Fruit fly (Drosophila melanogaster): ENCODE measurements around the gene CG12991.

Gene CG12991

dm6 chrX:17531549-17532131, 48.0 kb upstream of the CG12991 start (continued):
- TF ChIP-seq CG32772 (GFP tag; IDR thresholded peaks at IDR 0.05), result peak; percentile 77
- TF ChIP-seq CG13624 (GFP tag; optimal IDR thresholded peaks at IDR 0.05), result peak; percentile 20
- peak; percentile 88 for TF ChIP-seq ase (GFP tag; IDR thresholded peaks at IDR 0.05)
- peak; percentile 68 for TF ChIP-seq ara (GFP tag; IDR thresholded peaks at IDR 0.05)
- peak; percentile 57 for TF ChIP-seq pb (GFP tag; optimal IDR thresholded peaks at IDR 0.05)
- no peak for TF ChIP-seq CG11723 (GFP tag; optimal IDR thresholded peaks at IDR 0.05)
- no peak for TF ChIP-seq bowl (GFP tag; IDR thresholded peaks at IDR 0.05)
- TF ChIP-seq Fer3 (tag; optimal IDR thresholded peaks at IDR 0.05), result peak; percentile 51
- peak; percentile 49 for TF ChIP-seq ash1 (GFP tag; optimal IDR thresholded peaks at IDR 0.05)
- TF ChIP-seq CG6272 (GFP tag; IDR thresholded peaks at IDR 0.05), result peak; percentile 52; the same call in 1 of the 2 replicates
- peak; percentile 85 for TF ChIP-seq Taf1 (GFP tag; IDR thresholded peaks at IDR 0.05)
- peak; percentile 76 for TF ChIP-seq H2.0 (GFP tag; IDR thresholded peaks at IDR 0.05)
- peak; percentile 31 for TF ChIP-seq CG3163 (GFP tag; optimal IDR thresholded peaks at IDR 0.05)
- TF ChIP-seq CG32532 (GFP tag; IDR thresholded peaks at IDR 0.05), result peak; percentile 95
- TF ChIP-seq chm (GFP tag; IDR thresholded peaks at IDR 0.05), result no peak; the same call in 1 of the 2 replicates
- peak; percentile 57 for TF ChIP-seq slp2 (GFP tag; optimal IDR thresholded peaks at IDR 0.05)
- TF ChIP-seq Dip2 (GFP tag; IDR thresholded peaks at IDR 0.05), result no peak
- TF ChIP-seq B-H2 (GFP tag; optimal IDR thresholded peaks at IDR 0.05), result peak; percentile 30
- TF ChIP-seq CG4328 (GFP tag; optimal IDR thresholded peaks at IDR 0.05), result no peak
- no peak for TF ChIP-seq fd64A (GFP tag; optimal IDR thresholded peaks at IDR 0.05)
- peak; percentile 70 for TF ChIP-seq crol (GFP tag; IDR thresholded peaks at IDR 0.05)
- no peak for TF ChIP-seq kay (GFP tag; optimal IDR thresholded peaks at IDR 0.05)
- peak; percentile 27; the same call in 1 of the 2 replicates for TF ChIP-seq Xrp1 (GFP tag; IDR thresholded peaks at IDR 0.05)
- peak; percentile 80 for TF ChIP-seq CG14441 (GFP tag; IDR thresholded peaks at IDR 0.05)
- TF ChIP-seq Usf (GFP tag; optimal IDR thresholded peaks at IDR 0.05), result peak; percentile 25
- no peak for TF ChIP-seq Lpt (GFP tag; optimal IDR thresholded peaks at IDR 0.05)
- TF ChIP-seq NC2β (GFP tag; optimal IDR thresholded peaks at IDR 0.05), result no peak
- peak; percentile 20 for TF ChIP-seq CG7556 (GFP tag; optimal IDR thresholded peaks at IDR 0.05)
- no peak for TF ChIP-seq dm (GFP tag; optimal IDR thresholded peaks at IDR 0.05)
- TF ChIP-seq CG33557 (GFP tag; optimal IDR thresholded peaks at IDR 0.05), result no peak
- peak; percentile 21 for TF ChIP-seq Fer2 (tag; optimal IDR thresholded peaks at IDR 0.05)
- TF ChIP-seq MTF-1 (GFP tag; optimal IDR thresholded peaks at IDR 0.05; ENCODE audit: borderline replicate concordance), result peak; percentile 90
- TF ChIP-seq Doc3 (GFP tag; IDR thresholded peaks at IDR 0.05; ENCODE audit: partially characterized antibody), result no peak
- peak; percentile 6 for TF ChIP-seq gsb-n (tag; optimal IDR thresholded peaks at IDR 0.05)
- TF ChIP-seq Antp (GFP tag; optimal IDR thresholded peaks at IDR 0.05), result peak; percentile 77
- peak; percentile 93 for TF ChIP-seq Rfx (GFP tag; IDR thresholded peaks at IDR 0.05)
- TF ChIP-seq CG3838 (GFP tag; optimal IDR thresholded peaks at IDR 0.05), result no peak
- TF ChIP-seq Dek (tag; optimal IDR thresholded peaks at IDR 0.05), result no peak
- peak; percentile 86 for TF ChIP-seq Gug (GFP tag; IDR thresholded peaks at IDR 0.05)
- TF ChIP-seq fd96Cb (tag; optimal IDR thresholded peaks at IDR 0.05), result peak; percentile 33
- no peak for TF ChIP-seq CG11695 (GFP tag; IDR thresholded peaks at IDR 0.05)
- TF ChIP-seq CG31441 (GFP tag; IDR thresholded peaks at IDR 0.05), result 0 out of 2 replicates have a peak, but pooled peaks have one; percentile 17
- peak; percentile 68 for TF ChIP-seq Sox102F (GFP tag; optimal IDR thresholded peaks at IDR 0.05)
- peak; percentile 53 for TF ChIP-seq CG16863 (GFP tag; optimal IDR thresholded peaks at IDR 0.05)
- TF ChIP-seq D (optimal IDR thresholded peaks at IDR 0.05), result no peak
- peak; percentile 55 for TF ChIP-seq D (GFP tag; optimal IDR thresholded peaks at IDR 0.05)
- no peak for TF ChIP-seq Dp (GFP tag; optimal IDR thresholded peaks at IDR 0.05)
- no peak for TF ChIP-seq sima (GFP tag; optimal IDR thresholded peaks at IDR 0.05)
- TF ChIP-seq phol (tag; optimal IDR thresholded peaks at IDR 0.05), result peak; percentile 39
- TF ChIP-seq Xbp1 (GFP tag; optimal IDR thresholded peaks at IDR 0.05), result peak; percentile 80
- no peak for TF ChIP-seq Scr (GFP tag; IDR thresholded peaks at IDR 0.05; ENCODE audit: partially characterized antibody)

Data from whole organism, embryonic.